5 fruit fly cellular contexts compared by ENCODE assay signal in genomic region chrX:10784330-10784778, dm6.
TF ChIP-seq lines count a peak whose summit lies in the region.

No protein-coding gene starts in this region.

- no peak for TF ChIP-seq CTCF in whole organism, embryonic (GFP tag; optimal IDR thresholded peaks at IDR 0.05; lab: Kevin White, UChicago)

TF ChIP-seq in whole organism, adult, 20 proteins besides CTCF, POLR2A, EP300 and RAD21 (continues in another document):
- TF ChIP-seq CG7101 (tag; optimal IDR thresholded peaks at IDR 0.05; lab: Kevin White, UChicago) (no peak), CG11617 (GFP tag; optimal IDR thresholded peaks at IDR 0.05; lab: Kevin White, UChicago) (no peak), CG14711 (tag; optimal IDR thresholded peaks at IDR 0.05; lab: Kevin White, UChicago) (no peak), tj (GFP tag; optimal IDR thresholded peaks at IDR 0.05; lab: Kevin White, UChicago) (peak; percentile 97), kay (GFP tag; lab: Kevin White, UChicago; ENCODE audit: borderline replicate concordance) (no peak), Crg-1 (GFP tag; optimal IDR thresholded peaks at IDR 0.05; lab: Kevin White, UChicago) (no peak), toe (GFP tag; optimal IDR thresholded peaks at IDR 0.05; lab: Kevin White, UChicago) (no peak), Clk (GFP tag; optimal IDR thresholded peaks at IDR 0.05; lab: Kevin White, UChicago) (no peak), Mnt (GFP tag; optimal IDR thresholded peaks at IDR 0.05; lab: Kevin White, UChicago) (peak; percentile 85), CG33017 (tag; optimal IDR thresholded peaks at IDR 0.05; lab: Kevin White, UChicago) (no peak), CG1620 (GFP tag; optimal IDR thresholded peaks at IDR 0.05; lab: Kevin White, UChicago) (no peak), CG5204 (GFP tag; optimal IDR thresholded peaks at IDR 0.05; lab: Kevin White, UChicago) (no peak), cnc (optimal IDR thresholded peaks at IDR 0.05; lab: Kevin White, UChicago) (no peak), CG12768 (GFP tag; optimal IDR thresholded peaks at IDR 0.05; lab: Kevin White, UChicago) (no peak), pad (GFP tag; optimal IDR thresholded peaks at IDR 0.05; lab: Kevin White, UChicago) (no peak), CG7045 (GFP tag; optimal IDR thresholded peaks at IDR 0.05; lab: Kevin White, UChicago) (no peak), cic (GFP tag; optimal IDR thresholded peaks at IDR 0.05; lab: Kevin White, UChicago) (peak; percentile 63), Hr96 (GFP tag; optimal IDR thresholded peaks at IDR 0.05; lab: Kevin White, UChicago) (no peak), ovo (GFP tag; optimal IDR thresholded peaks at IDR 0.05; lab: Kevin White, UChicago) (peak; percentile 64)

TF ChIP-seq in whole organism, embryonic, 481 proteins besides CTCF, POLR2A, EP300 and RAD21 (continues in another document):
- TF ChIP-seq CG15479 (GFP tag; optimal IDR thresholded peaks at IDR 0.05; lab: Kevin White, UChicago) (peak; percentile 94), mirr (GFP tag; optimal IDR thresholded peaks at IDR 0.05; lab: Kevin White, UChicago) (peak; percentile 53), twi (tag; optimal IDR thresholded peaks at IDR 0.05; lab: Kevin White, UChicago) (no peak), row (GFP tag; IDR thresholded peaks at IDR 0.05; lab: Robert Waterston, UW) (peak; percentile 20; the same call in 2 of the 3 replicates), chinmo (GFP tag; IDR thresholded peaks at IDR 0.05; lab: Robert Waterston, UW; ENCODE audit: partially characterized antibody) (peak; percentile 80; the same call in 2 of the 4 replicates), sna (GFP tag; IDR thresholded peaks at IDR 0.05; lab: Robert Waterston, UW; ENCODE audit: partially characterized antibody) (0 out of 2 replicates have a peak, but pooled peaks have one; percentile 26), CG1832 (GFP tag; optimal IDR thresholded peaks at IDR 0.05; lab: Kevin White, UChicago) (peak; percentile 73), CG12769 (tag; optimal IDR thresholded peaks at IDR 0.05; lab: Kevin White, UChicago) (peak; percentile 20), chm (GFP tag; IDR thresholded peaks at IDR 0.05; lab: Robert Waterston, UW) (peak; percentile 50; the same call in 1 of the 2 replicates), Antp (GFP tag; optimal IDR thresholded peaks at IDR 0.05; lab: Kevin White, UChicago) (no peak), ci (GFP tag; IDR thresholded peaks at IDR 0.05; lab: Robert Waterston, UW) (peak; percentile 57; the same call in 2 of the 3 replicates), lab (GFP tag; optimal IDR thresholded peaks at IDR 0.05; lab: Kevin White, UChicago) (peak; percentile 24), CG18599 (GFP tag; optimal IDR thresholded peaks at IDR 0.05; lab: Kevin White, UChicago) (peak; percentile 26), schlank (tag; optimal IDR thresholded peaks at IDR 0.05; lab: Kevin White, UChicago) (peak; percentile 6), dmrt11E (tag; optimal IDR thresholded peaks at IDR 0.05; lab: Kevin White, UChicago) (no peak), CG34376 (GFP tag; optimal IDR thresholded peaks at IDR 0.05; lab: Kevin White, UChicago) (peak; percentile 17), caup (GFP tag; optimal IDR thresholded peaks at IDR 0.05; lab: Kevin White, UChicago; ENCODE audit: severe bottlenecking) (peak; percentile 25)

TF ChIP-seq in whole organism, prepupa, 60 proteins besides CTCF, POLR2A, EP300 and RAD21 (continues in another document):
- TF ChIP-seq svp (GFP tag; lab: Kevin White, UChicago) = peak; percentile 75
- peak; percentile 95 for TF ChIP-seq vri (GFP tag; optimal IDR thresholded peaks at IDR 0.05; lab: Kevin White, UChicago)
- TF ChIP-seq CG34406 (GFP tag; optimal IDR thresholded peaks at IDR 0.05; lab: Kevin White, UChicago) = no peak
- TF ChIP-seq Blimp-1 (GFP tag; optimal IDR thresholded peaks at IDR 0.05; lab: Kevin White, UChicago) = no peak
- TF ChIP-seq OdsH (GFP tag; optimal IDR thresholded peaks at IDR 0.05; lab: Kevin White, UChicago) = no peak
- TF ChIP-seq Ets21C (GFP tag; optimal IDR thresholded peaks at IDR 0.05; lab: Kevin White, UChicago) = no peak
- TF ChIP-seq CG15336 (GFP tag; IDR thresholded peaks at IDR 0.05; lab: Robert Waterston, UW) = no peak; the same call in 1 of the 2 replicates
- TF ChIP-seq CG6808 (GFP tag; optimal IDR thresholded peaks at IDR 0.05; lab: Kevin White, UChicago) = no peak
- no peak for TF ChIP-seq net (GFP tag; optimal IDR thresholded peaks at IDR 0.05; lab: Kevin White, UChicago)
- peak; percentile 77 for TF ChIP-seq Eip78C (GFP tag; lab: Kevin White, UChicago)
- TF ChIP-seq fd59A (GFP tag; optimal IDR thresholded peaks at IDR 0.05; lab: Kevin White, UChicago) = no peak
- peak; percentile 13 for TF ChIP-seq Met (GFP tag; optimal IDR thresholded peaks at IDR 0.05; lab: Kevin White, UChicago)
- TF ChIP-seq Eip75B (GFP tag; optimal IDR thresholded peaks at IDR 0.05; lab: Kevin White, UChicago) = no peak
- no peak for TF ChIP-seq topi (GFP tag; optimal IDR thresholded peaks at IDR 0.05; lab: Kevin White, UChicago)
- no peak for TF ChIP-seq CG32006 (GFP tag; optimal IDR thresholded peaks at IDR 0.05; lab: Kevin White, UChicago)
- TF ChIP-seq esn (GFP tag; optimal IDR thresholded peaks at IDR 0.05; lab: Kevin White, UChicago) = no peak
- TF ChIP-seq CG8119 (GFP tag; IDR thresholded peaks at IDR 0.05; lab: Robert Waterston, UW) = no peak
- TF ChIP-seq dac (GFP tag; optimal IDR thresholded peaks at IDR 0.05; lab: Kevin White, UChicago) = no peak
- peak; percentile 35; the same call in 1 of the 3 replicates for TF ChIP-seq CG6163 (GFP tag; IDR thresholded peaks at IDR 0.05; lab: Robert Waterston, UW)
- TF ChIP-seq Eip93F (GFP tag; optimal IDR thresholded peaks at IDR 0.05; lab: Kevin White, UChicago) = peak; percentile 29

TF ChIP-seq in whole organism, pupa, 21 proteins besides CTCF, POLR2A, EP300 and RAD21:
- TF ChIP-seq CG8301 (tag; optimal IDR thresholded peaks at IDR 0.05; lab: Kevin White, UChicago) (no peak), D1 (tag; optimal IDR thresholded peaks at IDR 0.05; lab: Kevin White, UChicago) (no peak), CG4496 (GFP tag; IDR thresholded peaks at IDR 0.05; lab: Robert Waterston, UW) (peak; percentile 44; the same call in 1 of the 3 replicates), Pif1A (GFP tag; optimal IDR thresholded peaks at IDR 0.05; lab: Kevin White, UChicago) (no peak), Ets98B (GFP tag; IDR thresholded peaks at IDR 0.05; lab: Robert Waterston, UW) (peak; percentile 44; the same call in 1 of the 2 replicates), CG32121 (GFP tag; IDR thresholded peaks at IDR 0.05; lab: Robert Waterston, UW) (0 out of 2 replicates have a peak, but pooled peaks have one; percentile 12), Pif1B (GFP tag; optimal IDR thresholded peaks at IDR 0.05; lab: Kevin White, UChicago) (peak; percentile 25)

TF ChIP-seq in whole organism, wandering third instar larva, 38 proteins besides CTCF, POLR2A, EP300 and RAD21:
- TF ChIP-seq woc (GFP tag; optimal IDR thresholded peaks at IDR 0.05; lab: Kevin White, UChicago) (peak; percentile 3), tai (GFP tag; optimal IDR thresholded peaks at IDR 0.05; lab: Kevin White, UChicago) (no peak), Vsx2 (GFP tag; optimal IDR thresholded peaks at IDR 0.05; lab: Kevin White, UChicago; ENCODE audit: partially characterized antibody) (peak; percentile 91), foxo (GFP tag; optimal IDR thresholded peaks at IDR 0.05; lab: Kevin White, UChicago) (no peak), Rel (GFP tag; optimal IDR thresholded peaks at IDR 0.05; lab: Kevin White, UChicago) (no peak), Rel (tag; optimal IDR thresholded peaks at IDR 0.05; lab: Kevin White, UChicago) (no peak), psq (GFP tag; optimal IDR thresholded peaks at IDR 0.05; lab: Kevin White, UChicago) (no peak), Dif (GFP tag; optimal IDR thresholded peaks at IDR 0.05; lab: Kevin White, UChicago; ENCODE audit: partially characterized antibody) (peak; percentile 96), dl (GFP tag; optimal IDR thresholded peaks at IDR 0.05; lab: Kevin White, UChicago; ENCODE audit: insufficient read depth in 1 of 2, partially characterized antibody in 2 of 2) (peak; percentile 80 to 95), sage (GFP tag; optimal IDR thresholded peaks at IDR 0.05; lab: Kevin White, UChicago) (no peak), rgr (GFP tag; optimal IDR thresholded peaks at IDR 0.05; lab: Kevin White, UChicago) (peak; percentile 36), CrebA (GFP tag; optimal IDR thresholded peaks at IDR 0.05; lab: Kevin White, UChicago; ENCODE audit: borderline replicate concordance) (peak; percentile 39), N (GFP tag; optimal IDR thresholded peaks at IDR 0.05; lab: Kevin White, UChicago) (no peak), fru (GFP tag; optimal IDR thresholded peaks at IDR 0.05; lab: Kevin White, UChicago) (peak; percentile 3), Mio (GFP tag; optimal IDR thresholded peaks at IDR 0.05; lab: Kevin White, UChicago) (no peak), br (GFP tag; optimal IDR thresholded peaks at IDR 0.05; lab: Kevin White, UChicago) (peak; percentile 43)
